Fruit fly (Drosophila melanogaster): ENCODE results near the gene Ir94b.

Ir94b gene

DNA sequence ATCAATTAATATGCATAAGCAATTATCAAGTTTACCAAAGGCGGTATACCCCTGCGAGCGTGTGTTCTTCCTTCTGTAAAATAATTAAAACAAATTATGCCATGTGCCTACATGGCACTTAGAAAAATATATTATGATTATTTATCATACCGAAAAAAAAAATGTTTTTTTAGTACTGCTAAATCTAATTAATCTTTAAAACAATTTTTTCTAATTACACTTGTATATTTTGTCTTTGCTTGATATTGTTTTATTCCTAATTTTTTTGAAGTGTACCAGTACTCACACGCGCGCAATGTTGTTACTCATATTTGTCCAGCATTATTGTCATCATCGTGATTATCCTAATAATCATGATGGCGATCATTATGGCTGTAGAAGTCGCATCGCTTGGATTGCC lies 6.3 kb upstream of the Ir94b start (continued):
- TF ChIP-seq CG6654 (GFP tag; optimal IDR thresholded peaks at IDR 0.05) (no peak), CG15696 (tag; optimal IDR thresholded peaks at IDR 0.05) (no peak), CG15011 (GFP tag; optimal IDR thresholded peaks at IDR 0.05) (no peak), Lpt (GFP tag; optimal IDR thresholded peaks at IDR 0.05) (no peak), TFAM (GFP tag; optimal IDR thresholded peaks at IDR 0.05) (no peak), fd102C (GFP tag; optimal IDR thresholded peaks at IDR 0.05) (no peak), slp2 (GFP tag; optimal IDR thresholded peaks at IDR 0.05) (no peak), mld (GFP tag; IDR thresholded peaks at IDR 0.05; ENCODE audit: partially characterized antibody) (no peak), Mad (GFP tag; optimal IDR thresholded peaks at IDR 0.05) (no peak), Med (GFP tag) (peak; percentile 16), danr (GFP tag; IDR thresholded peaks at IDR 0.05) (no peak), ro (GFP tag; IDR thresholded peaks at IDR 0.05) (no peak), Mrtf (GFP tag; IDR thresholded peaks at IDR 0.05) (no peak), CG17912 (GFP tag; optimal IDR thresholded peaks at IDR 0.05) (no peak), CG1792 (GFP tag; optimal IDR thresholded peaks at IDR 0.05) (no peak), Sox100B (GFP tag; optimal IDR thresholded peaks at IDR 0.05) (peak; percentile 22), fd96Cb (tag; optimal IDR thresholded peaks at IDR 0.05) (peak; percentile 19), CG8924 (tag; optimal IDR thresholded peaks at IDR 0.05) (peak; percentile 2), tio (GFP tag; optimal IDR thresholded peaks at IDR 0.05) (peak; percentile 20), CG17361 (GFP tag; IDR thresholded peaks at IDR 0.05) (peak; percentile 53; the same call in 2 of the 3 replicates), CG3281 (GFP tag; optimal IDR thresholded peaks at IDR 0.05) (peak; percentile 56), wor (GFP tag; IDR thresholded peaks at IDR 0.05) (0 out of 2 replicates have a peak, but pooled peaks have one; percentile 12), CG8388 (GFP tag; optimal IDR thresholded peaks at IDR 0.05) (peak; percentile 7), CG10209 (GFP tag; optimal IDR thresholded peaks at IDR 0.05) (no peak), D19A (tag; optimal IDR thresholded peaks at IDR 0.05) (peak; percentile 23), Vsx1 (GFP tag; optimal IDR thresholded peaks at IDR 0.05) (no peak), lmd (GFP tag; IDR thresholded peaks at IDR 0.05) (no peak; the same call in 1 of the 2 replicates), Nf-YA (GFP tag; IDR thresholded peaks at IDR 0.05) (no peak), schlank (tag; optimal IDR thresholded peaks at IDR 0.05) (no peak), row (GFP tag; IDR thresholded peaks at IDR 0.05) (peak; percentile 49), grau (tag; optimal IDR thresholded peaks at IDR 0.05) (peak; percentile 41), h (optimal IDR thresholded peaks at IDR 0.05) (no peak), zfh1 (GFP tag; IDR thresholded peaks at IDR 0.05) (no peak), Hmx (GFP tag; optimal IDR thresholded peaks at IDR 0.05) (no peak), Six4 (GFP tag; optimal IDR thresholded peaks at IDR 0.05) (no peak), esg (GFP tag; conservative IDR thresholded peaks at IDR 0.05) (no peak), zf30C (GFP tag; optimal IDR thresholded peaks at IDR 0.05) (no peak), klu (GFP tag; IDR thresholded peaks at IDR 0.05) (no peak), Hr78 (GFP tag; optimal IDR thresholded peaks at IDR 0.05) (no peak), btn (GFP tag; optimal IDR thresholded peaks at IDR 0.05) (no peak), CG12391 (tag; optimal IDR thresholded peaks at IDR 0.05) (peak; percentile 33), CG12071 (GFP tag; optimal IDR thresholded peaks at IDR 0.05) (no peak), CG15269 (tag; optimal IDR thresholded peaks at IDR 0.05) (peak; percentile 39), CG11247 (GFP tag; IDR thresholded peaks at IDR 0.05) (no peak), Ssrp (tag; optimal IDR thresholded peaks at IDR 0.05) (no peak), peb (GFP tag; IDR thresholded peaks at IDR 0.05) (no peak), CG10431 (GFP tag; optimal IDR thresholded peaks at IDR 0.05) (no peak), Dll (GFP tag; IDR thresholded peaks at IDR 0.05; ENCODE audit: partially characterized antibody) (no peak), fd64A (GFP tag; optimal IDR thresholded peaks at IDR 0.05) (no peak), Meics (GFP tag; optimal IDR thresholded peaks at IDR 0.05) (peak; percentile 56), nmo (GFP tag; optimal IDR thresholded peaks at IDR 0.05) (peak; percentile 28), Atf6 (GFP tag; IDR thresholded peaks at IDR 0.05) (no peak)

Measured in whole organism, embryonic.